Worm (Caenorhabditis elegans): ENCODE results near the gene F37A4.1.

ce11 chrIII:6725489-6725888 is 2.3 kb downstream of the F37A4.1 start, which contains the start of gene wdr-4:
- TF ChIP-seq him-1 (tag; optimal IDR thresholded peaks at IDR 0.05), result no peak
- TF ChIP-seq dao-5 (tag; optimal IDR thresholded peaks at IDR 0.05), result no peak
- no peak for TF ChIP-seq W03F9.2 (tag; optimal IDR thresholded peaks at IDR 0.05)

All from whole organism, L4/young adult.